Worm (Caenorhabditis elegans) whole organism, midembryonic: Measurements from ENCODE around the gene tni-1.

ENCODE experiments used
- T22C8.4 ChIP-seq: fragments of 200-800 bp; sonication (Bioruptor generic); IDR thresholded peaks from 2 replicates; pipeline ENCODE4 v1.3.6; 2022; ENCODE audit warnings: missing genetic modification characterization, missing compliant biosample characterization
- klf-2 ChIP-seq: fragments of 200-800 bp; sonication (Bioruptor generic); conservative IDR thresholded peaks from 2 replicates; pipeline ENCODE4 v1.3.6; 2022; ENCODE audit warnings: missing genetic modification reagents, missing genetic modification characterization, missing compliant biosample characterization
- tab-1 ChIP-seq: fragments of 200-800 bp; sonication (Bioruptor generic); IDR thresholded peaks from 2 replicates; pipeline ENCODE4 v1.3.6; 2022; ENCODE audit warnings: missing genetic modification characterization, missing compliant biosample characterization
- ztf-29 ChIP-seq: fragments of 200-800 bp; sonication (Bioruptor generic); IDR thresholded peaks from 2 replicates; pipeline ENCODE4 v1.3.6; 2022; ENCODE audit warnings: missing genetic modification reagents, missing genetic modification characterization, missing compliant biosample characterization

DNA sequence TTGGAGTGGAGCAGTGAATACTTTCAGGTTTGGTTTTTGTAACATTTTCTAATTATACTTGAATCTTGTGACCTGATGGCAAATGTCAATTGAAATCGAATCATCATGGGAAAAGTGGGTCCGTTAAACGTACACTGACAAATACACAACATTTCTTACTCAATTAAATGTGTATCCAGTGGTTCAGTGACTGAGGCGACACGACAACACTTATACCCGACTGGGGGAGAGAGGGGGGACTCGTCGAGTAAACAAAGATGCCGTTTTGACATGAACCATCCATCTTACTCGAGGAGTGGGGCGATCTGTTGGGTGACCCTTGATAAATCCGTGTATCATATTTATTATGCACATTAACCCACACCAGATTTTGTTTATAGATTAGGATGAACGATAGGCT is 8.4 kb downstream of the tni-1 start:
- TF ChIP-seq T22C8.4 (GFP tag; lab: Robert Waterston, UW) (no peak), ztf-29 (GFP tag; lab: Robert Waterston, UW) (no peak), tab-1 (GFP tag; lab: Robert Waterston, UW) (no peak), klf-2 (no peak)
